Worm (Caenorhabditis elegans) whole organism, L2 larva: ENCODE measurements around the gene ceh-82.

Experiments
- C34F6.9 ChIP-seq: fragments of 150-350 bp; optimal IDR thresholded peaks from 2 replicates; lab custom pipeline; 2014; ENCODE audit warnings: missing biosample characterization, missing genetic modification characterization
- F13H6.1 ChIP-seq: sonication (generic microtip); optimal IDR thresholded peaks from 2 replicates; lab custom pipeline; 2016; ENCODE audit warnings: missing genetic modification characterization, missing compliant biosample characterization
- R02D3.7 ChIP-seq: fragments of 150-350 bp; optimal IDR thresholded peaks from 2 replicates; lab custom pipeline; 2014; ENCODE audit warnings: missing biosample characterization, missing genetic modification characterization
- ZK546.5 ChIP-seq: sonication (generic microtip); optimal IDR thresholded peaks from 2 replicates; lab custom pipeline; 2017; ENCODE audit warnings: missing biosample characterization, missing genetic modification characterization
- alr-1 ChIP-seq: fragments of 150-350 bp; optimal IDR thresholded peaks from 2 replicates; lab custom pipeline; 2014; ENCODE audit warnings: missing biosample characterization, missing genetic modification characterization
- aly-2 ChIP-seq: fragments of 150-350 bp; optimal IDR thresholded peaks from 2 replicates; lab custom pipeline; 2014; ENCODE audit warnings: missing biosample characterization, missing genetic modification characterization
- ceh-82 ChIP-seq: fragments of 150-350 bp; optimal IDR thresholded peaks from 2 replicates; lab custom pipeline; 2014; ENCODE audit warnings: missing biosample characterization, missing genetic modification characterization
- crh-2 ChIP-seq: sonication (generic microtip); optimal IDR thresholded peaks from 2 replicates; lab custom pipeline; 2017; ENCODE audit warnings: missing biosample characterization, missing genetic modification characterization
- dmd-4 ChIP-seq: sonication (generic microtip); optimal IDR thresholded peaks from 2 replicates; lab custom pipeline; 2017; ENCODE audit warnings: missing biosample characterization, missing genetic modification characterization
- elt-1 ChIP-seq: fragments of 150-350 bp; optimal IDR thresholded peaks from 2 replicates; lab custom pipeline; 2014; ENCODE audit warnings: missing biosample characterization, missing genetic modification characterization
- elt-3 ChIP-seq: sonication (generic microtip); optimal IDR thresholded peaks from 2 replicates; lab custom pipeline; 2017; ENCODE audit warnings: missing biosample characterization, missing genetic modification characterization
- lin-13 ChIP-seq: fragments of 150-350 bp; optimal IDR thresholded peaks from 2 replicates; lab custom pipeline; 2014; ENCODE audit warnings: missing biosample characterization, missing genetic modification reagents, missing genetic modification characterization
- lin-39 ChIP-seq: fragments of 150-350 bp; optimal IDR thresholded peaks from 2 replicates; lab custom pipeline; 2014; ENCODE audit warnings: missing biosample characterization, missing genetic modification reagents, missing genetic modification characterization
- lsy-2 ChIP-seq, 2 experiments: fragments of 150-350 bp in 1 of 2; sonication (generic microtip) in 1 of 2; optimal IDR thresholded peaks; 2 replicates each; lab custom pipeline; 2014 to 2017; ENCODE audit warnings: missing biosample characterization in 2 of 2, missing genetic modification characterization in 2 of 2
- mab-5 ChIP-seq: fragments of 150-350 bp; optimal IDR thresholded peaks from 2 replicates; lab custom pipeline; 2014; ENCODE audit warnings: missing biosample characterization, missing genetic modification characterization
- mbf-1 ChIP-seq: sonication (generic microtip); optimal IDR thresholded peaks from 2 replicates; lab custom pipeline; 2017; ENCODE audit warnings: missing biosample characterization, missing genetic modification characterization
- nhr-10 ChIP-seq: sonication (generic microtip); optimal IDR thresholded peaks from 2 replicates; lab custom pipeline; 2017; ENCODE audit warnings: missing biosample characterization, missing genetic modification characterization
- nhr-11 ChIP-seq: fragments of 150-350 bp; optimal IDR thresholded peaks from 2 replicates; lab custom pipeline; 2014; ENCODE audit warnings: missing biosample characterization, missing genetic modification characterization
- nhr-129 ChIP-seq: fragments of 150-350 bp; optimal IDR thresholded peaks from 2 replicates; lab custom pipeline; 2014; ENCODE audit warnings: missing biosample characterization, missing genetic modification characterization
- nhr-21 ChIP-seq: fragments of 150-350 bp; optimal IDR thresholded peaks from 2 replicates; lab custom pipeline; 2014; ENCODE audit warnings: missing biosample characterization, missing genetic modification characterization
- nhr-23 ChIP-seq: fragments of 150-350 bp; optimal IDR thresholded peaks from 2 replicates; lab custom pipeline; 2014; ENCODE audit warnings: missing biosample characterization, missing genetic modification reagents, missing genetic modification characterization
- nhr-237 ChIP-seq: fragments of 150-350 bp; optimal IDR thresholded peaks from 2 replicates; lab custom pipeline; 2014; ENCODE audit warnings: missing biosample characterization, missing genetic modification characterization
- nhr-25 ChIP-seq: fragments of 150-350 bp; sonication (generic microtip); optimal IDR thresholded peaks from 3 replicates; lab custom pipeline; 2014; ENCODE audit warnings: missing biosample characterization, missing genetic modification characterization
- nhr-6 ChIP-seq: fragments of 150-350 bp; optimal IDR thresholded peaks from 2 replicates; lab custom pipeline; 2014; ENCODE audit warnings: missing biosample characterization, missing genetic modification characterization
- nhr-77 ChIP-seq: fragments of 150-350 bp; optimal IDR thresholded peaks from 2 replicates; lab custom pipeline; 2014; ENCODE audit warnings: missing biosample characterization, missing genetic modification characterization
- sem-4 ChIP-seq: fragments of 150-350 bp; optimal IDR thresholded peaks from 2 replicates; lab custom pipeline; 2014; ENCODE audit warnings: missing biosample characterization, missing genetic modification reagents, missing genetic modification characterization
- skn-1 ChIP-seq: sonication (generic microtip); optimal IDR thresholded peaks from 2 replicates; lab custom pipeline; 2017; ENCODE audit warnings: missing biosample characterization, missing genetic modification characterization
- sma-3 ChIP-seq: sonication (generic microtip); optimal IDR thresholded peaks from 2 replicates; lab custom pipeline; 2016; ENCODE audit warnings: missing genetic modification reagents, missing genetic modification characterization, missing compliant biosample characterization
- sma-9 ChIP-seq, 2 experiments: fragments of 150-350 bp in 1 of 2; sonication (generic microtip) in 1 of 2; optimal IDR thresholded peaks; 2 replicates each; lab custom pipeline; 2014 to 2016; ENCODE audit warnings: missing genetic modification characterization in 2 of 2, mild to moderate bottlenecking in 1 of 2, missing biosample characterization in 1 of 2, missing compliant biosample characterization in 1 of 2, missing genetic modification reagents in 1 of 2, moderate library complexity in 1 of 2
- snpc-4 ChIP-seq: fragments of 150-350 bp; optimal IDR thresholded peaks from 2 replicates; lab custom pipeline; 2014; ENCODE audit warnings: missing biosample characterization, missing genetic modification characterization
- unc-39 ChIP-seq: fragments of 150-350 bp; optimal IDR thresholded peaks from 2 replicates; lab custom pipeline; 2014; ENCODE audit warnings: missing biosample characterization, missing genetic modification characterization
- unc-55 ChIP-seq: fragments of 150-350 bp; sonication (generic microtip); optimal IDR thresholded peaks from 3 replicates; lab custom pipeline; 2014; ENCODE audit warnings: missing biosample characterization, missing genetic modification reagents, missing genetic modification characterization
- unc-62 ChIP-seq: fragments of 150-350 bp; optimal IDR thresholded peaks from 2 replicates; lab custom pipeline; 2014; ENCODE audit warnings: missing biosample characterization, missing genetic modification reagents, missing genetic modification characterization
- zag-1 ChIP-seq: fragments of 150-350 bp; optimal IDR thresholded peaks from 2 replicates; lab custom pipeline; 2014; ENCODE audit warnings: missing biosample characterization, missing genetic modification characterization
- ztf-11 ChIP-seq: sonication (generic microtip); optimal IDR thresholded peaks from 2 replicates; lab custom pipeline; 2017; ENCODE audit warnings: missing biosample characterization, missing genetic modification characterization
- ztf-4 ChIP-seq: fragments of 150-350 bp; optimal IDR thresholded peaks from 2 replicates; lab custom pipeline; 2014; ENCODE audit warnings: missing biosample characterization, missing genetic modification characterization

ceh-82 gene

ce11 chrII:1742535-1742934 is 10.5 kb downstream of the ceh-82 start, which contains the start of gene F36H5.12:
F36H5.12 (plus strand) TSS chrII:1742835.
- TF ChIP-seq C34F6.9: no peak
- no peak for TF ChIP-seq elt-1
- TF ChIP-seq nhr-129 (tag; lab: Kevin White, UChicago): no peak
- no peak for TF ChIP-seq snpc-4 (tag; lab: Kevin White, UChicago)
- TF ChIP-seq nhr-23 (tag; lab: Kevin White, UChicago): no peak
- no peak for TF ChIP-seq nhr-237 (tag; lab: Kevin White, UChicago)
- no peak for TF ChIP-seq crh-2 (tag; lab: Kevin White, UChicago)
- no peak for TF ChIP-seq sma-9 (GFP tag; optimal IDR thresholded peaks at IDR 0.05; lab: Kevin White, UChicago)
- TF ChIP-seq sma-9 (tag; optimal IDR thresholded peaks at IDR 0.05; lab: Kevin White, UChicago): no peak
- TF ChIP-seq ztf-11 (tag; lab: Kevin White, UChicago): no peak
- no peak for TF ChIP-seq zag-1
- no peak for TF ChIP-seq nhr-11
- TF ChIP-seq unc-55 (GFP tag; lab: Kevin White, UChicago): no peak
- TF ChIP-seq unc-62 (GFP tag; lab: Kevin White, UChicago): no peak
- no peak for TF ChIP-seq nhr-21 (tag; lab: Kevin White, UChicago)
- TF ChIP-seq mbf-1 (tag; lab: Kevin White, UChicago): no peak
- no peak for TF ChIP-seq nhr-25

- TF ChIP-seq ceh-82 (tag; lab: Kevin White, UChicago): no peak
- TF ChIP-seq ztf-4: no peak
- TF ChIP-seq unc-39: no peak
Observed at ce11 chrII:1744183-1744582, 12.2 kb downstream of the ceh-82 start, which contains the start of gene clec-19. clec-19 (plus strand) TSS chrII:1744483.

ce11 chrII:1750413-1750812 is 18.4 kb downstream of the ceh-82 start, which contains the start of the genes F36H5.13 and F36H5.8:
F36H5.13 (minus strand) TSS chrII:1750513.
F36H5.8 (minus strand) TSS chrII:1750686.
- TF ChIP-seq sem-4 (tag; lab: Kevin White, UChicago): no peak

- TF ChIP-seq nhr-21 (tag; lab: Kevin White, UChicago): no peak
- TF ChIP-seq lin-39 (tag; lab: Kevin White, UChicago): no peak
- no peak for TF ChIP-seq unc-55 (GFP tag; lab: Kevin White, UChicago)
- no peak for TF ChIP-seq nhr-6 (tag; lab: Kevin White, UChicago)
- no peak for TF ChIP-seq sma-3
Observed at ce11 chrII:1752990-1753389, 21.0 kb downstream of the ceh-82 start, which contains the start of gene F36H5.9. F36H5.9 (minus strand) TSS chrII:1753090.

- no peak for TF ChIP-seq zag-1
- no peak for TF ChIP-seq elt-3 (tag; lab: Kevin White, UChicago)
- no peak for TF ChIP-seq skn-1 (tag; lab: Kevin White, UChicago)
- TF ChIP-seq sma-3: no peak
- no peak for TF ChIP-seq dmd-4 (tag; lab: Kevin White, UChicago)
- no peak for TF ChIP-seq F13H6.1 (tag; lab: Kevin White, UChicago)
- TF ChIP-seq nhr-77: no peak
- no peak for TF ChIP-seq lin-13 (GFP tag; lab: Kevin White, UChicago)
- no peak for TF ChIP-seq crh-2 (tag; lab: Kevin White, UChicago)
- no peak for TF ChIP-seq nhr-10 (tag; lab: Kevin White, UChicago)
Observed at ce11 chrII:1756072-1756471, 24.0 kb downstream of the ceh-82 start, which contains the start of gene F36H5.17. F36H5.17 (minus strand) TSS chrII:1756172.

ce11 chrII:1756582-1756981 is 24.6 kb downstream of the ceh-82 start, which contains the start of gene fbxb-53:
fbxb-53 (plus strand) TSS chrII:1756882.
- TF ChIP-seq alr-1: no peak
- no peak for TF ChIP-seq unc-62 (GFP tag; lab: Kevin White, UChicago)

ce11 chrII:1757033-1757432 is 25.0 kb downstream of the ceh-82 start, which contains the start of gene F36H5.10:
F36H5.10 (plus strand) TSS chrII:1757333.
- TF ChIP-seq ztf-4: no peak
- TF ChIP-seq ZK546.5: no peak
- no peak for TF ChIP-seq sma-9 (GFP tag; optimal IDR thresholded peaks at IDR 0.05; lab: Kevin White, UChicago)
- no peak for TF ChIP-seq sma-9 (tag; optimal IDR thresholded peaks at IDR 0.05; lab: Kevin White, UChicago)
- TF ChIP-seq elt-1: no peak
- TF ChIP-seq R02D3.7 (tag; lab: Kevin White, UChicago): no peak
- no peak for TF ChIP-seq aly-2 (tag; lab: Kevin White, UChicago)
- no peak for TF ChIP-seq ztf-11 (tag; lab: Kevin White, UChicago)
- no peak for TF ChIP-seq lin-39 (tag; lab: Kevin White, UChicago)
- TF ChIP-seq crh-2 (tag; lab: Kevin White, UChicago): no peak
- no peak for TF ChIP-seq mab-5 (tag; lab: Kevin White, UChicago)
- TF ChIP-seq zag-1: no peak
- no peak for TF ChIP-seq lsy-2 (tag; optimal IDR thresholded peaks at IDR 0.05; lab: Kevin White, UChicago)
